Fruit fly (Drosophila melanogaster): Measurements from ENCODE around the gene GatC.
A peak's percentile ranks its signal among the peaks of the same experiment; 100 is the strongest.

Gene GatC

dm6 chr2L:13833058-13833457 lies at the start of gene GatC, which contains the start of the genes PolG2 and Polr2C:
GatC (minus strand) TSS chr2L:13833105.
PolG2 (minus strand) TSS chr2L:13833105.
Polr2C (plus strand) TSS chr2L:13833337.
- no peak for TF ChIP-seq Hr83 (GFP tag; optimal IDR thresholded peaks at IDR 0.05; ENCODE audit: poor library complexity, severe bottlenecking)
- TF ChIP-seq Jra (GFP tag; optimal IDR thresholded peaks at IDR 0.05): no peak
- no peak for TF ChIP-seq jim (GFP tag; optimal IDR thresholded peaks at IDR 0.05)
- no peak for TF ChIP-seq Abd-B (GFP tag; optimal IDR thresholded peaks at IDR 0.05)
- TF ChIP-seq dl (GFP tag; optimal IDR thresholded peaks at IDR 0.05; ENCODE audit: insufficient read depth in 1 of 2, partially characterized antibody in 2 of 2): no peak
- peak; percentile 70 for TF ChIP-seq Myc (optimal IDR thresholded peaks at IDR 0.05)
- TF ChIP-seq Sp1 (GFP tag; optimal IDR thresholded peaks at IDR 0.05): peak; percentile 3
- no peak for TF ChIP-seq fru (GFP tag; optimal IDR thresholded peaks at IDR 0.05)
- TF ChIP-seq HLH106 (tag; optimal IDR thresholded peaks at IDR 0.05): no peak
- no peak for TF ChIP-seq woc (GFP tag; optimal IDR thresholded peaks at IDR 0.05)
- TF ChIP-seq Hr78 (GFP tag; optimal IDR thresholded peaks at IDR 0.05): no peak
- no peak for TF ChIP-seq Rel (GFP tag; optimal IDR thresholded peaks at IDR 0.05)
- peak; percentile 0 for TF ChIP-seq Rel (tag; optimal IDR thresholded peaks at IDR 0.05)
- TF ChIP-seq Mio (GFP tag; optimal IDR thresholded peaks at IDR 0.05): no peak
- TF ChIP-seq pan (optimal IDR thresholded peaks at IDR 0.05): no peak
- TF ChIP-seq foxo (GFP tag; optimal IDR thresholded peaks at IDR 0.05): no peak
- TF ChIP-seq dsf (GFP tag; optimal IDR thresholded peaks at IDR 0.05; ENCODE audit: borderline replicate concordance): no peak
- TF ChIP-seq dmrt93B (GFP tag; optimal IDR thresholded peaks at IDR 0.05): no peak
- TF ChIP-seq Dif (GFP tag; optimal IDR thresholded peaks at IDR 0.05; ENCODE audit: partially characterized antibody): peak; percentile 64
- peak; percentile 18 for TF ChIP-seq ey (GFP tag; optimal IDR thresholded peaks at IDR 0.05)
- TF ChIP-seq CrebA (GFP tag; optimal IDR thresholded peaks at IDR 0.05; ENCODE audit: borderline replicate concordance): no peak

- TF ChIP-seq GATAd (GFP tag; optimal IDR thresholded peaks at IDR 0.05): peak; percentile 10
- no peak for TF ChIP-seq Dif (GFP tag; optimal IDR thresholded peaks at IDR 0.05; ENCODE audit: partially characterized antibody)
- no peak for TF ChIP-seq Mio (GFP tag; optimal IDR thresholded peaks at IDR 0.05)
- peak; percentile 54 for TF ChIP-seq tai (GFP tag; optimal IDR thresholded peaks at IDR 0.05)
- TF ChIP-seq OdsH (GFP tag; optimal IDR thresholded peaks at IDR 0.05): peak; percentile 56
- no peak for TF ChIP-seq Dfd (GFP tag; optimal IDR thresholded peaks at IDR 0.05)
- peak; percentile 22 for TF ChIP-seq dsf (GFP tag; optimal IDR thresholded peaks at IDR 0.05; ENCODE audit: borderline replicate concordance)
- no peak for TF ChIP-seq Rel (GFP tag; optimal IDR thresholded peaks at IDR 0.05)
- TF ChIP-seq Rel (tag; optimal IDR thresholded peaks at IDR 0.05): no peak
- no peak for TF ChIP-seq CrebA (GFP tag; optimal IDR thresholded peaks at IDR 0.05; ENCODE audit: borderline replicate concordance)
- TF ChIP-seq Hr78 (GFP tag; optimal IDR thresholded peaks at IDR 0.05): no peak
- no peak for TF ChIP-seq foxo (GFP tag; optimal IDR thresholded peaks at IDR 0.05)
- TF ChIP-seq woc (GFP tag; optimal IDR thresholded peaks at IDR 0.05): no peak
- TF ChIP-seq psq (GFP tag; optimal IDR thresholded peaks at IDR 0.05): peak; percentile 26
- TF ChIP-seq dl (GFP tag; optimal IDR thresholded peaks at IDR 0.05; ENCODE audit: insufficient read depth in 1 of 2, partially characterized antibody in 2 of 2): no peak
- peak; percentile 29 for TF ChIP-seq br (GFP tag; optimal IDR thresholded peaks at IDR 0.05)
- TF ChIP-seq brk (GFP tag; optimal IDR thresholded peaks at IDR 0.05): peak; percentile 48
- TF ChIP-seq pan (optimal IDR thresholded peaks at IDR 0.05): no peak
- TF ChIP-seq HLH106 (tag; optimal IDR thresholded peaks at IDR 0.05): peak; percentile 10
- TF ChIP-seq Hr83 (GFP tag; optimal IDR thresholded peaks at IDR 0.05; ENCODE audit: poor library complexity, severe bottlenecking): peak; percentile 79
- TF ChIP-seq Jra (GFP tag; optimal IDR thresholded peaks at IDR 0.05): peak; percentile 48
- no peak for TF ChIP-seq fru (GFP tag; optimal IDR thresholded peaks at IDR 0.05)
- peak; percentile 78 for TF ChIP-seq h (GFP tag; optimal IDR thresholded peaks at IDR 0.05)
- TF ChIP-seq ey (GFP tag; optimal IDR thresholded peaks at IDR 0.05): peak; percentile 4
- peak; percentile 76 for TF ChIP-seq Hnf4 (GFP tag; optimal IDR thresholded peaks at IDR 0.05)
- TF ChIP-seq sv (GFP tag; optimal IDR thresholded peaks at IDR 0.05): no peak
- no peak for TF ChIP-seq jim (GFP tag; optimal IDR thresholded peaks at IDR 0.05)
- no peak for TF ChIP-seq sage (GFP tag; optimal IDR thresholded peaks at IDR 0.05)
- no peak for TF ChIP-seq Abd-B (GFP tag; optimal IDR thresholded peaks at IDR 0.05)
- no peak for TF ChIP-seq Vsx2 (GFP tag; optimal IDR thresholded peaks at IDR 0.05; ENCODE audit: partially characterized antibody)
- no peak for TF ChIP-seq usp (GFP tag; optimal IDR thresholded peaks at IDR 0.05)
- TF ChIP-seq N (GFP tag; optimal IDR thresholded peaks at IDR 0.05): no peak
- no peak for TF ChIP-seq lola (GFP tag; optimal IDR thresholded peaks at IDR 0.05)
- TF ChIP-seq Sp1 (GFP tag; optimal IDR thresholded peaks at IDR 0.05): peak; percentile 29
- TF ChIP-seq rgr (GFP tag; optimal IDR thresholded peaks at IDR 0.05): peak; percentile 80
- peak; percentile 22 for TF ChIP-seq CG9705 (GFP tag; optimal IDR thresholded peaks at IDR 0.05)
- peak; percentile 26 for TF ChIP-seq dmrt93B (GFP tag; optimal IDR thresholded peaks at IDR 0.05)
- TF ChIP-seq CG32264 (GFP tag; optimal IDR thresholded peaks at IDR 0.05): peak; percentile 44
- no peak for TF ChIP-seq Myc (optimal IDR thresholded peaks at IDR 0.05)
Measured at dm6 chr2L:13881939-13882338, 49.0 kb upstream of the GatC start.
